Fruit fly (Drosophila melanogaster): ENCODE results near the gene Agpat1.
A peak's percentile ranks its signal among the peaks of the same experiment; 100 is the strongest.

Agpat1 gene

DNA sequence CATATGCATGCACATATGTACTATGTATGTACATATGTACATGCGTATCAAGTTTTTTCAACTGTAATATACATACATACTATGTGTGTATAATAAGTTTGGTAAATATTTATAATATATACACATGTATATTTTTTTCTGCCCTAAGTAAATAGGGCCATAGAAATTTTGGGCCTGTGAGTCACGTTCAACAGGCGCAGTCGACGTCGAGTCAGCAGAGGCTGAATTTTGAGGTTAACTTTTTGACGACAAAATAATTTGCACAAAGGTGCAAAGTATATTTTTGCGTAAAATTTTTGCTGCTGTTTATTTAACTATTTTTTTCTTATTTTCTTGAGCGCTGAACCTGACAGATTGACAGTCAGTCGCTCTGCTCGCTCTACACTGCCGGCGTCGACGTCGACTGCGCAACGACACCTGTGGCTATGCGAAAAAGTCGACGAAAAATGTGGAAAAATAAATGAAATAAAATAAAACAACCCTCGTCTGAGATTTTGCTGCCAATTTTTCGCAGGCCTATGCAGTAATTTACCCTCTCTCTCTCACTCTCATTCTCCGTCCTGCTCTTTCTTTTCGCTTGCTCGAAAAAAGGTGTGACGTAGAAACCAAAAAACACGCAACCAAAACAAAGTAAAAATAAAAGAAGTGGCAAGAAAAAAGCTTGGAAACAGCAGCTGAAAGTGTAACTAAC, 15.0 kb upstream of the Agpat1 start:
- peak; percentile 34 for TF ChIP-seq noc (tag; optimal IDR thresholded peaks at IDR 0.05)

DNA sequence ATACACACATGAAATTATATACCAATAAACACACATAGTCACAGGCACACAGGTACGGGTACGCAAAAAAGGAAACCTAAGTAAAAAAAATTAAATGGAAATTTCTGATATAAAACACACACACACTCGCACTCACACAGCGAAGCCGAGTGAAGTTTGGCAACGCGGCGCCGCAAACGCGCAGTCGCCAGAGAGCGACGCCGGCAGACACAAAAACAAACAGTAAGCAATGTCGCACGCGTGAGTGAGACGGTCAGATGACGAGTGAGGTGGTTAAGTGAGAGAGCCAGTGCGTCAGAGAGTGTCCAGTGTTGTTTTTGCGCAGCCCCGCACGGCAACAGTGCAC, 14.5 kb upstream of the Agpat1 start:
- TF ChIP-seq noc (tag; optimal IDR thresholded peaks at IDR 0.05) = no peak

- peak; percentile 100 for TF ChIP-seq noc (tag; optimal IDR thresholded peaks at IDR 0.05)
These were observed 14.0 kb upstream of the Agpat1 start for dm6 chrX:12750928-12751631.

DNA sequence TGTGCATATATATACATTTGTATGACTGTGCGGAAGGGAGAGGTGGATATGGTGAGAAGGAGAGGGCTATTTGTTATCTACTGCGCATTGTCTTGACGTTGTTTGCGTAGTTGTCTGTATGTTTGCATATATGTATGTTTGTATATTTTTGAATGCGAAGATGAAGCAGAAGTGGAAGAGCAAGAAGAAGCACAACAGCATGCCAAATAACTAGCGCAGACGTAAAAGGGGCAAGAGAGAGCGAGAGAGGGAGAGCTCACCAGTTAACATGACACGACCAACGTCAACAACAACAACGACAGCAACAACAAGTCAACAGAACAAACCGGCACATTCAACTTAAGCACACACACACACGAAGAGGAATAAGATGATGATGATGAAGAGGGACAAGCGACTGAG, 13.3 kb upstream of the Agpat1 start:
- TF ChIP-seq noc (tag; optimal IDR thresholded peaks at IDR 0.05) = no peak

- peak; percentile 98 for TF ChIP-seq noc (tag; optimal IDR thresholded peaks at IDR 0.05)
These were observed 12.9 kb upstream of the Agpat1 start for dm6 chrX:12752196-12752595.

dm6 chrX:12753602-12754347, 11.3 kb upstream of the Agpat1 start:
- TF ChIP-seq noc (tag; optimal IDR thresholded peaks at IDR 0.05) = no peak

DNA sequence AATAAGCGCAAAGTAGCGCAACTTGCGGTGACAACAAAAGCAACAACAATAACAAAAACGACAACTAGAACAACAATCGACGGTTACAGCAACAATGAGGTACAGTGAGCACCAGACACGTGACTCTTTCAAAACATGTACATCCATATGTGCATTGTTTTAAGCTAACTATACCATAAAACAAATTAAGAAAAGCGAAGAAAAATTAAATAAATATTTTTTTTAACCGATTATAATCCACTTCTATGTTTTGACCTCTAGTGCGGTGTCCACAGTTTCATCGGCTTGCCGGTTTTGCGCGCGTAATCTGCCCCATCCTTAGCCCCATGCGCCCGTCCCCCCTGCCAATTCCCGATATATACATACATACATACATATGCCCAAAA, 10.7 kb upstream of the Agpat1 start:
- peak; percentile 97 for TF ChIP-seq noc (tag; optimal IDR thresholded peaks at IDR 0.05)

DNA sequence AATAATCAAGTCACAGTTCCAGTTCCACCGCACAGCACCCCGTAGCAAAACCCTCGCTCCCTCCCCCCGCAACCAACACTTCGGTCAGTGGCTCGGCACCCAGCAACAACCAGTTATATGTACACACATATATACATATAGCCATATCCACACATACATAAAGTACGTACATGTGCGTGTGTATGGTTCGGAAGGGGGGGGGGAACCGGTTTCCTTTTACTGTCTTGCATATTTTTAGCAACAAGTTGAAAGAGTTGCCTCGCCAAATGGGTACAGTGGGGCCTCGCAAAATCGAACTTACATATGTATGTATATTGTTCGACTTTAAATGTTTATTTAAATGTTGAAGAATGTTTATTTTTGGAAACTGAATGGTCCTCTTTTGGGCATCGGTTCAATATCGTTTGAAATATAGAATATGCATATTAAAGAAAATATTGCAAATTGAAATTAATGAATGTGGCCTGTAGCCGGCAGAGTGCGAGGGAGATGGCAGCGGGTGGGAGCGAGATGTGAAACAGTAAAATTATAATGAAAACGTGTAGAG, 10.0 kb upstream of the Agpat1 start:
- TF ChIP-seq noc (tag; optimal IDR thresholded peaks at IDR 0.05) = peak; percentile 95

DNA sequence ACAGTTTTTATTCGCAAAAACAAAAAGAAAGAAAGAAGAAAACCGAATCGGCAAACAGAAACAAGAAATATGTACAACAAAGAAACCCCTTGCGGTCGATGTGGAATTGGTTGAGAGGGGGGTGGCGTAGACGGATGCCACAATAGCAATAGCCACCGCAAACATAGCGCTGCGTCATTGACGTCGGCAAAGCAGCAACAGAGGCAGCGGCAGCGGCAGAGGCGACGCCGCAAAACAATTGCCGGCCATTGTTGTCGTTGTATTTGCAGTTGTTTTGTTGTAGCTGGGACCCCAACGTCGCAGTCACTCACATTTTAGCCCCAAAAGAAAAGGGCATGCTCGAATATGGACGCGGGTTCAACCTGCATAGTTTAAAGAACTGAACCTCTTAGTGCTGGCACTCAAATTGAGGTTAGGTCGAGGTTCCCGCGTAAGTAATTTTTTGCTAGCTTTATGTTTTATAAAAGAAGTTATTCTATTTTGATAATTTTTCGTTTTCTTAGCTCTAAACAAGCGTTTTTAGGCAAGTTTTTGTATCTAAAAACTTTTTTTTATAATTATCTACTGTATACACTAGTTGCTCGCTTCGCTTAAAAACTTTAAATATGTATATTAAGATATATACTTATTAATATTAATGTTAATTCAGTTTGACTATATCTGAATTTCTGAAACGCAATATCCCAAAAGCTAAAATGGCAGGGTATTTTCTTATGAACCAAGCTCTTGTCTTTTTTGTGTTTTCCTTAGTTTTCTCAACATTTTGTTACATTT, 9.3 kb upstream of the Agpat1 start:
- TF ChIP-seq noc (tag; optimal IDR thresholded peaks at IDR 0.05) = no peak

DNA sequence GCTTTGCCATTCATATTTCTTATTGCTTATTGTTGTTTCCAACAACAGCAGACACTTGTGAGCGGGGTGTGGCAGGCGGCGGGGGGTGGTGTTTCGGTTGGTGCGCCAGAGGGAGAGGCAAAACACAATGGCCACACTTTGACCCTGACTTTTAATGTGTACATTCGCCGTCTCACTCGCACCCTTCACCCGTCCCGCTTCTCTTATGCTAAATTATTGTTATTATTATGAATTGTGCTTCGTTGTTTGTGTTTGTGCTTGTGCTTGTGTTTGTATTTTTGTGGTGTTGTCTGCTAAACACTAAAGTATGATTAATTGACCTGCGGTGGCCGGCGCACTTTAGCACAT, 8.7 kb upstream of the Agpat1 start:
- TF ChIP-seq noc (tag; optimal IDR thresholded peaks at IDR 0.05) = no peak

- TF ChIP-seq noc (tag; optimal IDR thresholded peaks at IDR 0.05) = no peak
These were observed 8.0 kb upstream of the Agpat1 start for dm6 chrX:12757075-12757474.

dm6 chrX:12759162-12759561, 5.9 kb upstream of the Agpat1 start:
- TF ChIP-seq noc (tag; optimal IDR thresholded peaks at IDR 0.05) = no peak

dm6 chrX:12760466-12761133, 4.5 kb upstream of the Agpat1 start, which contains the start of gene Paics:
Gene Paics (minus strand): TSS chrX:12760617.
- peak; percentile 48 for TF ChIP-seq noc (tag; optimal IDR thresholded peaks at IDR 0.05)

DNA sequence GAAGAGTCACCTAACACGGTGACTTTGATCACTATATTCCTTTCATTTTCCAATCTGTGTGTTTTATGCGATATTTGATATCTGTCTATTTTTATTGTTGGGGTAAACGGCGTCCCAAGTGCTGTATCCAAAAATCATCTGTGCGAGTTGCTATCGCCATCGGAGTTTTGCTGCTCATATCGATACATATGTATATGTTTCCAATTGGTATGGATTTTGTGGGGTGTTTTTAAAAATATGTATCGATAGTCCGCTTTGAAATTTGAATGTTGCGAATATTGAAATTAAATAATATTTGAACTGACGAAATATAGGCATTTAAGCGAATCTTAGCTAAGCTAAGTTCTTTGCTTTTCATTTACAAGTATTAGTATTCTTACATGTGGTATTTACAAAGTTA, 1.6 kb upstream of the Agpat1 start, which contains the start of gene pira:
TSS of gene pira (minus strand) at position 145 of the 400 bp plus-strand sequence.
- no peak for TF ChIP-seq noc (tag; optimal IDR thresholded peaks at IDR 0.05)

DNA sequence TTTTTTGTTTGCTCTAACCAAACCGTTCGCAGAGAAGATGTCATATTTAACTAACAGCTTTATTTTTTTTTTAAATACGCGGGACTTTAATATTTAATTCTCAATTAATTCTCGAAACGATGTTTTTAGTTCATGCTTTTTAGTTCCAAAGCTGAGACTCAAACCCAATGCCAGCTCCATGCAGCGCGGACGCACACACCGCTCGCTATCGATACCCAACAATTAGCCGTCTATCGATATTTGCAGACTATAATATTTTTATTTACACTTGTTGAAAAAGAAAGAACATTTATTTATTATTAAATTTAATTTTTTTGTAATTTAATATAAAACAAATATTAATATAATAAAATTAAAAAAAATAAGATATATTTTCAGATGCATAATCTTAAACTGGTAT, 426 bp upstream of the Agpat1 start:
- no peak for TF ChIP-seq noc (tag; optimal IDR thresholded peaks at IDR 0.05)
